Worm (Caenorhabditis elegans) whole organism, late embryonic: ENCODE data around the gene T10B10.8.

ENCODE experiments used
- K02D7.2 ChIP-seq: sonication (generic microtip); optimal IDR thresholded peaks from 2 replicates; lab custom pipeline; 2017; ENCODE audit warnings: mild to moderate bottlenecking, missing genetic modification characterization, missing compliant biosample characterization
- T23F11.4 ChIP-seq: fragments of 200-800 bp; sonication (Bioruptor generic); optimal IDR thresholded peaks from 2 replicates; lab custom pipeline; 2018; ENCODE audit warnings: mild to moderate bottlenecking, missing genetic modification characterization, missing compliant biosample characterization
- ama-1 ChIP-seq: fragments of 150-350 bp; optimal IDR thresholded peaks from 2 replicates; lab custom pipeline; 2014
- ceh-14 ChIP-seq: sonication (generic microtip); optimal IDR thresholded peaks from 2 replicates; lab custom pipeline; 2016; ENCODE audit warnings: missing genotype, missing genetic modification characterization, missing compliant biosample characterization
- ceh-18 ChIP-seq: sonication (generic microtip); optimal IDR thresholded peaks from 2 replicates; lab custom pipeline; 2016; ENCODE audit warnings: missing genetic modification characterization, missing compliant biosample characterization
- ceh-19 ChIP-seq: fragments of 200-800 bp; sonication (Bioruptor generic); optimal IDR thresholded peaks from 2 replicates; lab custom pipeline; 2018; ENCODE audit warnings: mild to moderate bottlenecking, missing genetic modification characterization, missing compliant biosample characterization
- ceh-31 ChIP-seq: sonication (generic microtip); optimal IDR thresholded peaks from 2 replicates; lab custom pipeline; 2016; ENCODE audit warnings: missing genetic modification characterization, missing compliant biosample characterization
- ceh-34 ChIP-seq: sonication (generic microtip); optimal IDR thresholded peaks from 2 replicates; lab custom pipeline; 2016; ENCODE audit warnings: mild to moderate bottlenecking, missing genetic modification characterization, missing compliant biosample characterization
- ceh-48 ChIP-seq: sonication (generic microtip); optimal IDR thresholded peaks from 2 replicates; lab custom pipeline; 2016; ENCODE audit warnings: missing genetic modification characterization, inconsistent platforms, missing compliant biosample characterization
- ceh-9 ChIP-seq: sonication (generic microtip); optimal IDR thresholded peaks from 2 replicates; lab custom pipeline; 2016; ENCODE audit warnings: mild to moderate bottlenecking, missing genetic modification characterization, inconsistent platforms, missing compliant biosample characterization
- che-1 ChIP-seq: sonication (generic microtip); optimal IDR thresholded peaks from 2 replicates; lab custom pipeline; 2016; ENCODE audit warnings: mild to moderate bottlenecking, missing genetic modification characterization, missing compliant biosample characterization
- dve-1 ChIP-seq: sonication (generic microtip); optimal IDR thresholded peaks from 2 replicates; lab custom pipeline; 2017; ENCODE audit warnings: antibody characterized with exemption, mild to moderate bottlenecking, missing genetic modification characterization, missing compliant biosample characterization
- fkh-6 ChIP-seq: sonication (generic microtip); optimal IDR thresholded peaks from 2 replicates; lab custom pipeline; 2016; ENCODE audit warnings: missing genetic modification characterization, missing compliant biosample characterization
- hlh-15 ChIP-seq: sonication (generic microtip); optimal IDR thresholded peaks from 2 replicates; lab custom pipeline; 2016; ENCODE audit warnings: missing genetic modification characterization, missing compliant biosample characterization
- lim-6 ChIP-seq: sonication (generic microtip); optimal IDR thresholded peaks from 2 replicates; lab custom pipeline; 2016; ENCODE audit warnings: missing genetic modification characterization, missing compliant biosample characterization
- madf-2 ChIP-seq: sonication (generic microtip); optimal IDR thresholded peaks from 2 replicates; lab custom pipeline; 2017; ENCODE audit warnings: missing genetic modification characterization, missing compliant biosample characterization
- mec-3 ChIP-seq: sonication (generic microtip); optimal IDR thresholded peaks from 2 replicates; lab custom pipeline; 2016; ENCODE audit warnings: borderline replicate concordance, missing genetic modification characterization, missing compliant biosample characterization
- nfya-1 ChIP-seq: sonication (generic microtip); optimal IDR thresholded peaks from 2 replicates; lab custom pipeline; 2017; ENCODE audit warnings: missing genetic modification characterization, mild to moderate bottlenecking, missing compliant biosample characterization, antibody characterized with exemption, moderate library complexity
- nhr-11 ChIP-seq: fragments of 150-350 bp; optimal IDR thresholded peaks from 2 replicates; lab custom pipeline; 2014; ENCODE audit warnings: missing biosample characterization, missing genetic modification characterization
- nhr-232 ChIP-seq: sonication (generic microtip); optimal IDR thresholded peaks from 2 replicates; lab custom pipeline; 2016; ENCODE audit warnings: missing genetic modification characterization, missing compliant biosample characterization
- npax-4 ChIP-seq: sonication (generic microtip); optimal IDR thresholded peaks from 2 replicates; lab custom pipeline; 2016; ENCODE audit warnings: missing genetic modification characterization, missing compliant biosample characterization
- pag-3 ChIP-seq: sonication (generic microtip); optimal IDR thresholded peaks from 2 replicates; lab custom pipeline; 2016; ENCODE audit warnings: missing compliant biosample characterization, missing genetic modification characterization, borderline replicate concordance
- pat-9 ChIP-seq: fragments of 200-800 bp; sonication (Bioruptor generic); optimal IDR thresholded peaks from 2 replicates; lab custom pipeline; 2018; ENCODE audit warnings: mild to moderate bottlenecking, missing genetic modification characterization, moderate library complexity, missing compliant biosample characterization
- pha-2 ChIP-seq: sonication (generic microtip); optimal IDR thresholded peaks from 2 replicates; lab custom pipeline; 2017; ENCODE audit warnings: mild to moderate bottlenecking, missing genetic modification characterization, missing compliant biosample characterization
- pha-4 ChIP-seq: fragments of 150-350 bp; optimal IDR thresholded peaks from 2 replicates; lab custom pipeline; 2018; ENCODE audit warnings: missing biosample characterization, missing genetic modification reagents, missing genetic modification characterization
- pros-1 ChIP-seq: fragments of 150-350 bp; optimal IDR thresholded peaks from 2 replicates; lab custom pipeline; 2014; ENCODE audit warnings: missing biosample characterization, missing genetic modification reagents, missing genetic modification characterization
- sox-2 ChIP-seq: fragments of 200-800 bp; sonication (Bioruptor generic); IDR thresholded peaks from 2 replicates; pipeline ENCODE4 v1.3.6; 2022; ENCODE audit warnings: missing genetic modification reagents, missing genetic modification characterization, missing compliant biosample characterization
- sox-4 ChIP-seq: sonication (generic microtip); optimal IDR thresholded peaks from 2 replicates; lab custom pipeline; 2017; ENCODE audit warnings: mild to moderate bottlenecking, missing genetic modification characterization, inconsistent platforms, missing compliant biosample characterization
- tbx-2 ChIP-seq: sonication (generic microtip); optimal IDR thresholded peaks from 2 replicates; lab custom pipeline; 2016; ENCODE audit warnings: missing genetic modification characterization, missing compliant biosample characterization
- tbx-7 ChIP-seq: sonication (generic microtip); optimal IDR thresholded peaks from 2 replicates; lab custom pipeline; 2016; ENCODE audit warnings: missing genotype, missing genetic modification characterization, missing compliant biosample characterization
- unc-3 ChIP-seq, 2 experiments: fragments of 200-800 bp in 1 of 2; sonication (Bioruptor generic) in 1 of 2; sonication (generic microtip) in 1 of 2; conservative IDR thresholded peaks in 1 of 2; optimal IDR thresholded peaks in 1 of 2; 2 replicates each; pipeline versions ENCODE4 v1.3.6 to Lab custom; 2016 to 2022; ENCODE audit warnings: missing compliant biosample characterization in 2 of 2, missing genetic modification characterization in 2 of 2, missing genetic modification reagents in 1 of 2
- unc-42 ChIP-seq: sonication (generic microtip); optimal IDR thresholded peaks from 2 replicates; lab custom pipeline; 2016; ENCODE audit warnings: missing genotype, missing genetic modification characterization, missing compliant biosample characterization
- unc-55 ChIP-seq: sonication (generic microtip); optimal IDR thresholded peaks from 2 replicates; lab custom pipeline; 2017; ENCODE audit warnings: missing biosample characterization, missing genetic modification reagents, missing genetic modification characterization
- zip-5 ChIP-seq: sonication (generic microtip); optimal IDR thresholded peaks from 2 replicates; lab custom pipeline; 2016; ENCODE audit warnings: missing genetic modification characterization, missing compliant biosample characterization

T10B10.8 gene

DNA sequence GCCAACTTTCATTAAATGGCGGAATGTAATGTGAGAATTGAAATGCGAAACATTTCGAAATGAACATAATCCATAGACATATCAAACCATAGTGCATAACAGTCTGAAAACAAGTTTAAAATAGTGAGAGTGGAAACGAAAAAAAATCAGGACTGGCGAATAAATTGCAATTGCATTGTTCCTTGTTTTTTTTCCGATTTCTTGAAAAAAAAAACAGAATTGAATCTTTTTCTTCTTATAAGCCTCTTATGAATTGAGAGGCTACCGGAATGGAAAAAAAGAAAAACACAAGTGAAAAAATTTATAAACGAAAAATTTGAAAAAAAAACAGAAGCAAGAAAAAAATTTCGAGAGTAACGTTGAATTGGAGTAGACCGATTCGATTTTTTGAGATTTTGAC lies 49.5 kb downstream of the T10B10.8 start, which contains the start of gene R07D5.2:
Gene R07D5.2, minus strand, starts transcription at position 101 of the 400 bp plus-strand sequence.
- TF ChIP-seq pros-1 (tag; lab: Kevin White, UChicago) (no peak), ceh-31 (tag; lab: Kevin White, UChicago) (no peak), T23F11.4 (GFP tag; lab: Kevin White, UChicago) (no peak), nhr-232 (tag; lab: Kevin White, UChicago) (no peak), lim-6 (tag; lab: Kevin White, UChicago) (no peak), zip-5 (tag; lab: Kevin White, UChicago) (no peak), sox-2 (GFP tag; lab: Robert Waterston, UW) (no peak), ceh-18 (tag; lab: Kevin White, UChicago) (no peak), ceh-19 (GFP tag; lab: Kevin White, UChicago) (no peak), nhr-11 (tag; lab: Kevin White, UChicago) (no peak), pha-2 (no peak), npax-4 (tag; lab: Kevin White, UChicago) (no peak), sox-4 (tag; lab: Kevin White, UChicago) (no peak), ceh-48 (tag; lab: Kevin White, UChicago) (no peak), tbx-7 (tag; lab: Kevin White, UChicago) (no peak)

DNA sequence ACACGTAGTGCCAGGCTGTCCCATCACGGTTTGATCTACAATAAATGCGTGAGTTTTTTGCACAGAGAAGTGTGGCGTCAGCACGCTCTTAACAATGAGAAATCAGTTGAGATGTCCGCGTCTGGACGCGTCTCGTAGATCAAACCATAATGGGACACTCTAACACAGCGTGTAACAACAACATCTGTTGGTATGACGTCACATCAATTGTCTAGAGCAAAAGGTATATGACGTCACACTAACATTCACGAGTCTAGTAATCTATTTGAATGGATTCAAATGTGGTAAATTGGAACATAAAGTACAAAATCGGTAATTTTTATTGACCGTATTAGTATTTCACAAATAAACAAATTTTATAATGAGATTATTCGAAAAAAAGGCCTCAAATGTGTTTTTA lies 50.3 kb downstream of the T10B10.8 start:
- TF ChIP-seq tbx-2 (tag; lab: Kevin White, UChicago) (no peak), pha-4 (no peak), unc-42 (tag; lab: Kevin White, UChicago) (no peak), unc-55 (GFP tag; lab: Kevin White, UChicago) (no peak), K02D7.2 (tag; lab: Kevin White, UChicago) (no peak), pat-9 (tag; lab: Kevin White, UChicago) (no peak), ceh-9 (tag; lab: Kevin White, UChicago) (no peak), mec-3 (tag; lab: Kevin White, UChicago) (no peak), unc-3 (GFP tag; conservative IDR thresholded peaks at IDR 0.05; lab: Robert Waterston, UW) (no peak), unc-3 (tag; optimal IDR thresholded peaks at IDR 0.05; lab: Kevin White, UChicago) (no peak), ceh-34 (tag; lab: Kevin White, UChicago) (no peak), nhr-232 (tag; lab: Kevin White, UChicago) (no peak), sox-2 (GFP tag; lab: Robert Waterston, UW) (no peak), T23F11.4 (GFP tag; lab: Kevin White, UChicago) (no peak), ceh-31 (tag; lab: Kevin White, UChicago) (no peak), ceh-14 (tag; lab: Kevin White, UChicago) (no peak), dve-1 (tag; lab: Kevin White, UChicago) (no peak), nfya-1 (tag; lab: Kevin White, UChicago) (no peak), fkh-6 (tag; lab: Kevin White, UChicago) (no peak)

ce11 chrX:15112172-15112571 lies 53.9 kb downstream of the T10B10.8 start:
- TF ChIP-seq T23F11.4 (GFP tag; lab: Kevin White, UChicago) = no peak
- no peak for TF ChIP-seq pros-1 (tag; lab: Kevin White, UChicago)
- TF ChIP-seq pag-3 (tag; lab: Kevin White, UChicago) = no peak
- TF ChIP-seq ceh-9 (tag; lab: Kevin White, UChicago) = no peak
- no peak for TF ChIP-seq zip-5 (tag; lab: Kevin White, UChicago)
- no peak for TF ChIP-seq dve-1 (tag; lab: Kevin White, UChicago)
- no peak for TF ChIP-seq madf-2 (tag; lab: Kevin White, UChicago)
- no peak for TF ChIP-seq ama-1 (lab: Kevin White, UChicago)
- TF ChIP-seq sox-2 (GFP tag; lab: Robert Waterston, UW) = no peak
- TF ChIP-seq hlh-15 (tag; lab: Kevin White, UChicago) = no peak
- no peak for TF ChIP-seq che-1 (tag; lab: Kevin White, UChicago)
